Worm (Caenorhabditis elegans): ENCODE measurements around the gene F36G3.2.

DNA sequence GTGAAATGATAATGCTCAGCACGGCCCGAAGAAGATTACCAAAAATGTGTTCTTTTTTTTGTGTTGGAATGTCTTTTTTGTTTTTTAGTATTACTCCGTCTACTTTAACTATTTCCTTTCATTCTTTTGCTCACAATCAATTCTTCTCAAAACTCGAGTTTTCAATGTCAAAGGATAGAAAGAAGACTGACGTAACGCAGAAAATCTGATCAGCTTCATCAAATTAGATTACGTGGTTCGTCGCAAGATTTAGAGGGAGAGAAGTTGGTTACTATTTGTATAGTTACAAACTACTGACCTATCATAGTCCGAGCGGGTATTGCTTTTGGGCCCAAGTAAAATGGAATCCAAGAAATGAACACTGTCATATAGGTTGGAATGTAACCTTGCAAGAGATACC is 9.5 kb upstream of the F36G3.2 start:
- TF ChIP-seq F23B12.7 (tag; optimal IDR thresholded peaks at IDR 0.05; ENCODE audit: insufficient read depth): no peak
- no peak for TF ChIP-seq pha-4 (tag; optimal IDR thresholded peaks at IDR 0.05)
- TF ChIP-seq zim-3 (tag; optimal IDR thresholded peaks at IDR 0.05): no peak
- TF ChIP-seq snpc-3.4 (tag; optimal IDR thresholded peaks at IDR 0.05): no peak
- no peak for TF ChIP-seq ceh-100 (GFP tag; IDR thresholded peaks at IDR 0.05)
- TF ChIP-seq lin-35 (GFP tag; optimal IDR thresholded peaks at IDR 0.05): no peak
